Worm (Caenorhabditis elegans): ENCODE results near the gene srh-204.

The srh-204 gene

ce11 chrV:4264516-4264915, 24.3 kb upstream of the srh-204 start, which contains the start of gene srt-35:
Gene srt-35, minus strand, starts transcription at chrV:4264616.
- TF ChIP-seq ceh-83 (GFP tag; optimal IDR thresholded peaks at IDR 0.05) (no peak), ham-2 (GFP tag; optimal IDR thresholded peaks at IDR 0.05) (no peak), pha-4 (tag; optimal IDR thresholded peaks at IDR 0.05) (no peak), lsy-2 (tag; optimal IDR thresholded peaks at IDR 0.05) (no peak), hlh-1 (tag; optimal IDR thresholded peaks at IDR 0.05) (no peak)

ce11 chrV:4261385-4261784, 21.2 kb upstream of the srh-204 start:
- no peak for TF ChIP-seq ceh-83 (GFP tag; optimal IDR thresholded peaks at IDR 0.05)
- TF ChIP-seq lin-32 (GFP tag; optimal IDR thresholded peaks at IDR 0.05), result no peak
- no peak for TF ChIP-seq cnd-1 (tag; optimal IDR thresholded peaks at IDR 0.05)
- TF ChIP-seq hlh-1 (tag; optimal IDR thresholded peaks at IDR 0.05), result no peak
- no peak for TF ChIP-seq sem-2 (GFP tag; optimal IDR thresholded peaks at IDR 0.05)
- no peak for TF ChIP-seq bed-3 (GFP tag; optimal IDR thresholded peaks at IDR 0.05)
- no peak for TF ChIP-seq flh-1 (GFP tag; optimal IDR thresholded peaks at IDR 0.05)
- TF ChIP-seq drap-1 (GFP tag; optimal IDR thresholded peaks at IDR 0.05), result no peak
- TF ChIP-seq mls-2 (tag; optimal IDR thresholded peaks at IDR 0.05), result no peak
- no peak for TF ChIP-seq nhr-76 (tag; optimal IDR thresholded peaks at IDR 0.05)
- no peak for TF ChIP-seq ceh-43 (GFP tag; optimal IDR thresholded peaks at IDR 0.05)
- TF ChIP-seq lin-13 (tag; optimal IDR thresholded peaks at IDR 0.05), result no peak
- TF ChIP-seq nhr-12 (tag; optimal IDR thresholded peaks at IDR 0.05), result no peak
- no peak for TF ChIP-seq M03D4.4 (tag; optimal IDR thresholded peaks at IDR 0.05)
- no peak for TF ChIP-seq unc-120 (tag; optimal IDR thresholded peaks at IDR 0.05; ENCODE audit: poor library complexity, severe bottlenecking)
- TF ChIP-seq tbx-8 (GFP tag; optimal IDR thresholded peaks at IDR 0.05), result no peak
- no peak for TF ChIP-seq unc-62 (GFP tag; optimal IDR thresholded peaks at IDR 0.05)
- TF ChIP-seq ceh-39 (tag; optimal IDR thresholded peaks at IDR 0.05), result no peak

DNA sequence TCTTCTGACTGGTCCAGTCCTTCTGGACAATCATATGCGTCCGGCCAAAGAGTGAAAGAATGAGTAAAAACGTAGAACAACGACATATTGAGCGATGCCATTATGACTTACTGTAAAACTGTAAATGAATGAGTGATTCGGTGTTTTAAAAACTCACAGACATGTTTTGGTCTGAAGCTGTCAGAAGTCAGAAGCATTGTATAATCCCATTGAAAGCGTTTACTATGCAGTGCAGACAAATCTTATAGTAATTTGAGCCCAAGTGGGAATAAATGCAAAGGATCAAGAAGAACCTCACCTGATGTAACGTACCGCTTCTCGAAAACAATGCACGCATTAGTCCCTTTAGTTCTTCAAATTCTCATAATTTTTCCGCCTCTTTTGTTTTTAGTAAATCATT, 19.9 kb upstream of the srh-204 start, which contains the start of gene srt-3:
Gene srt-3 (minus strand): TSS at position 101 of the 400 bp plus-strand sequence.
- TF ChIP-seq unc-62 (GFP tag; optimal IDR thresholded peaks at IDR 0.05), result no peak
- no peak for TF ChIP-seq zip-8 (tag; optimal IDR thresholded peaks at IDR 0.05)
- no peak for TF ChIP-seq sem-2 (GFP tag; optimal IDR thresholded peaks at IDR 0.05)
- no peak for TF ChIP-seq nhr-2 (tag; optimal IDR thresholded peaks at IDR 0.05)
- no peak for TF ChIP-seq flh-1 (GFP tag; optimal IDR thresholded peaks at IDR 0.05)
- TF ChIP-seq tbx-8 (GFP tag; optimal IDR thresholded peaks at IDR 0.05), result no peak
- no peak for TF ChIP-seq ceh-39 (tag; optimal IDR thresholded peaks at IDR 0.05)
- TF ChIP-seq elt-3 (tag; optimal IDR thresholded peaks at IDR 0.05), result no peak
- TF ChIP-seq snpc-4 (tag; optimal IDR thresholded peaks at IDR 0.05), result no peak
- TF ChIP-seq lsy-2 (tag; optimal IDR thresholded peaks at IDR 0.05), result no peak
- no peak for TF ChIP-seq sptf-1 (tag; optimal IDR thresholded peaks at IDR 0.05)

- TF ChIP-seq mep-1 (tag; optimal IDR thresholded peaks at IDR 0.05) (no peak), unc-39 (tag; optimal IDR thresholded peaks at IDR 0.05) (no peak), elt-3 (tag; optimal IDR thresholded peaks at IDR 0.05) (no peak), sptf-1 (tag; optimal IDR thresholded peaks at IDR 0.05) (no peak), ham-2 (GFP tag; optimal IDR thresholded peaks at IDR 0.05) (no peak), nhr-2 (tag; optimal IDR thresholded peaks at IDR 0.05) (no peak), cnd-1 (tag; optimal IDR thresholded peaks at IDR 0.05) (no peak), pha-4 (tag; optimal IDR thresholded peaks at IDR 0.05) (no peak), nhr-76 (tag; optimal IDR thresholded peaks at IDR 0.05) (no peak), bed-3 (GFP tag; optimal IDR thresholded peaks at IDR 0.05) (no peak), ztf-11 (tag; optimal IDR thresholded peaks at IDR 0.05) (no peak), zip-8 (tag; optimal IDR thresholded peaks at IDR 0.05) (no peak), tbx-8 (GFP tag; optimal IDR thresholded peaks at IDR 0.05) (no peak), lin-13 (tag; optimal IDR thresholded peaks at IDR 0.05) (no peak), blmp-1 (tag; optimal IDR thresholded peaks at IDR 0.05) (no peak), snpc-4 (tag; optimal IDR thresholded peaks at IDR 0.05) (no peak), hlh-1 (tag; optimal IDR thresholded peaks at IDR 0.05) (no peak), lsy-2 (tag; optimal IDR thresholded peaks at IDR 0.05) (no peak)
Measured at ce11 chrV:4256474-4256873, 16.3 kb upstream of the srh-204 start, which contains the start of gene srt-14. Gene srt-14, minus strand, starts transcription at chrV:4256574.

DNA sequence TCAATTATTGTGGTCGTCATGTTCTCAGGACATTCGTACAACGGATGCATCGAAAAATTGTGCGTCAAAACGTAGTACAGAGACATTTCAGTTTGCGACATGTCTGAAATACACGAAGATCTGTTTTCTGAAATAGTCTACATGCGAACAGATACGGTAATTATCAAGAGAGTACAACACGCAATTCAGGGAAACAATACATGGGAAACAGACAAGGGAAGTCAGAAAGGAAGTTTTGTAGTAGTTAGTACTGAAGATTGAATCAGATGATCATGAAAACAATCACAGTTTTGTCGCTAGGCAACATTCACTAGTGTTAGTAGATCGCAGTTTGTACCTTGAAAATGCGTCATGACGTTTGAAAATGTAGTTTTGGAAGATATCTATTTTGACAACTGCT, 9.9 kb upstream of the srh-204 start, which contains the start of gene srt-13:
Gene srt-13 (minus strand): TSS at position 101 of the 400 bp plus-strand sequence.
- TF ChIP-seq mls-2 (tag; optimal IDR thresholded peaks at IDR 0.05) (no peak), pha-4 (tag; optimal IDR thresholded peaks at IDR 0.05) (no peak), nhr-76 (tag; optimal IDR thresholded peaks at IDR 0.05) (no peak), zip-8 (tag; optimal IDR thresholded peaks at IDR 0.05) (no peak), unc-62 (GFP tag; optimal IDR thresholded peaks at IDR 0.05) (no peak), nhr-12 (tag; optimal IDR thresholded peaks at IDR 0.05) (no peak), drap-1 (GFP tag; optimal IDR thresholded peaks at IDR 0.05) (no peak), tbx-8 (GFP tag; optimal IDR thresholded peaks at IDR 0.05) (no peak), nhr-28 (tag; optimal IDR thresholded peaks at IDR 0.05) (no peak), ceh-43 (GFP tag; optimal IDR thresholded peaks at IDR 0.05) (no peak), mab-5 (tag; optimal IDR thresholded peaks at IDR 0.05) (no peak), flh-1 (GFP tag; optimal IDR thresholded peaks at IDR 0.05) (no peak), M03D4.4 (tag; optimal IDR thresholded peaks at IDR 0.05) (no peak), sptf-1 (tag; optimal IDR thresholded peaks at IDR 0.05) (no peak)

All from whole organism, mixed stage, embryonic.